Worm (Caenorhabditis elegans): ENCODE data around the gene srh-170.

DNA sequence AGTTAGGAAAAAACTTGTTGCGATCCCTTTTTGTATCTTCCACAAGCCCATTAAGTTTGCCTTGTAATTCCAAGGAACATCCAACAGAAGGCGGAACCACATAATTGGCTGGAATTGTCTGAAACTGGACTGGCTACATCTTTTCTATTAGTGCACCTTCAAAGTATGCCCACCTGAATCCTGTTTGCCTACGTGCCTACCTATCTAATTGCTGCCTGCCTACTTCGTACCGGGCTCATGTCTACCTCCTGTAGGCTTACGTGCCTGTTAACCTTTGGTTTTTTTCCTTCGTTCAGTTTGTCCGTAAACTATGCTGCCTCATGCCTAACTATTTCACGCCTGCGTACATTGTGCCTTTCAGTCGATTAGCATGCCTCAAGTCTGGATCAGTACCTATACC lies 51.3 kb downstream of the srh-170 start, which contains the start of gene wrt-7:
- TF ChIP-seq lsy-2 (tag; optimal IDR thresholded peaks at IDR 0.05) (no peak), blmp-1 (tag; optimal IDR thresholded peaks at IDR 0.05) (no peak), snpc-4 (tag; optimal IDR thresholded peaks at IDR 0.05) (no peak), lir-3 (tag; optimal IDR thresholded peaks at IDR 0.05; ENCODE audit: poor library complexity) (no peak), zip-4 (GFP tag; optimal IDR thresholded peaks at IDR 0.05) (no peak), C34B4.2 (tag; optimal IDR thresholded peaks at IDR 0.05) (no peak), fos-1 (tag; optimal IDR thresholded peaks at IDR 0.05) (no peak), ztf-11 (tag; optimal IDR thresholded peaks at IDR 0.05) (no peak), fkh-10 (GFP tag; optimal IDR thresholded peaks at IDR 0.05) (no peak), zag-1 (tag; optimal IDR thresholded peaks at IDR 0.05) (no peak), tbx-2 (tag; optimal IDR thresholded peaks at IDR 0.05) (no peak), nhr-76 (tag; optimal IDR thresholded peaks at IDR 0.05) (no peak), nhr-12 (tag; optimal IDR thresholded peaks at IDR 0.05) (no peak), unc-98 (GFP tag; IDR thresholded peaks at IDR 0.05) (no peak)

Data from whole organism, L1 larva.